Worm (Caenorhabditis elegans) whole organism, young adult: ENCODE measurements around the gene cpna-2.

Source experiments
- B0261.1 ChIP-seq: sonication (generic microtip); optimal IDR thresholded peaks from 2 replicates; lab custom pipeline; 2016; ENCODE audit warnings: mild to moderate bottlenecking, missing genetic modification characterization, moderate library complexity, missing compliant biosample characterization
- C17E4.6 ChIP-seq: fragments of 200-800 bp; sonication (Bioruptor generic); IDR thresholded peaks from 2 replicates; pipeline ENCODE4 v1.3.6; 2022; ENCODE audit warnings: missing genetic modification reagents, missing genetic modification characterization, missing compliant biosample characterization
- F39B2.1 ChIP-seq: fragments of 200-800 bp; sonication (Bioruptor generic); IDR thresholded peaks from 2 replicates; pipeline ENCODE4 v1.3.6; 2022; ENCODE audit warnings: missing genetic modification reagents, missing genetic modification characterization, missing compliant biosample characterization
- T26A5.8 ChIP-seq: sonication (generic microtip); optimal IDR thresholded peaks from 2 replicates; lab custom pipeline; 2016; ENCODE audit warnings: missing genetic modification characterization, missing compliant biosample characterization
- ets-4 ChIP-seq: fragments of 200-800 bp; sonication (Bioruptor generic); optimal IDR thresholded peaks from 2 replicates; lab custom pipeline; 2018; ENCODE audit warnings: mild to moderate bottlenecking, missing genetic modification characterization, missing compliant biosample characterization
- snpc-4 ChIP-seq, 5 experiments: fragments of 150-350 bp in 1 of 5; sonication (generic microtip) in 4 of 5; optimal IDR thresholded peaks; 2 replicates each; lab custom pipeline; 2014 to 2018; ENCODE audit warnings: missing genetic modification characterization in 5 of 5, missing biosample characterization in 3 of 5, antibody characterized with exemption in 2 of 5, mild to moderate bottlenecking in 2 of 5, missing compliant biosample characterization in 2 of 5, missing genotype in 2 of 5, moderate library complexity in 2 of 5, missing genetic modification reagents in 1 of 5
- ztf-25 ChIP-seq: fragments of 200-800 bp; sonication (Bioruptor generic); IDR thresholded peaks from 2 replicates; pipeline ENCODE4 v1.3.6; 2022; ENCODE audit warnings: missing genetic modification reagents, missing genetic modification characterization, missing compliant biosample characterization

DNA sequence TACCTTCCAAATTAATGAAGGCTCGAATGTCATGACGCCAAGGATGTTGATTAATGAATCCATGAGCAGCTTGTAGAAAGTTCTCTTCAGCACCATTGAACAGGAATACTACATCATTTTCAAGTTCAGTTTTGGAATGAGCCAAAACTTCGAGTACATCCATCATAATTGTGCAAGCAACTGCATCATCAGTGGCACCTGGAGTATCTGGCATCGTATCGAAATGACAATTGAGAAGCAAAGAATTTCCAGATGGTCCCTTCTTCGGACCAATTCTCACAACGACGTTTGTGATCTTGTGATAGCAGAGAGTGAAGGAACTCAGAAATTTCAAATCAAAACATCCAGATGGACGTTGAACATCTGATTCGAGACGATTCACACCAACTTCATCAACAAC lies 20.3 kb upstream of the cpna-2 start:
- TF ChIP-seq B0261.1 (tag; lab: Kevin White, UChicago) (no peak), T26A5.8 (no peak), C17E4.6 (GFP tag; lab: Robert Waterston, UW) (no peak), snpc-4 (GFP tag; optimal IDR thresholded peaks at IDR 0.05; lab: Kevin White, UChicago) (no peak), snpc-4 (tag; optimal IDR thresholded peaks at IDR 0.05; lab: Kevin White, UChicago) (no peak), ets-4 (no peak), F39B2.1 (GFP tag; lab: Robert Waterston, UW) (no peak), ztf-25 (GFP tag; lab: Robert Waterston, UW) (no peak)
